Worm (Caenorhabditis elegans): ENCODE measurements around the gene srw-3.
"Not testable (repeated sequence)": the region's sequence is repeated elsewhere in the genome, so short reads cannot be mapped to it uniquely, and the experiment has no call there.

srw-3 gene

DNA sequence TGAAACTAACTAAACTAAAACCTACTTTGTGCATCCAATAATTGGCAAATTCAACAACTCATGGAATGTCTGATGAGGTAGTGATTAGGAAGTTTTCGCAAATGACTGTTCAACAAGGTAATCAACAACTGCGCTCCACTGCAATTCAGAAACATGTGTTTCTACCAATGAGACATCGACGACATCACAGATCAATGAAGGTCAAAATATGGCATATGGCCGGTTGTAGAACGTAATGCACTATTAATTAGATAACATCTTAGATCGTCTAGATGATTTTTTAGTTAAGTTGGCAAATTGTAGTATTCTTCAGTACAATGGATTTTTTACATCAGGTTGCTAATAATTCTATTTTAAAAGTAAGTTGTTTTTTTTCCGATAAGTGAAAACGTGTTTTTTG lies 19.2 kb upstream of the srw-3 start, which contains the start of the genes nhr-94 and nhr-152:
Gene nhr-94, minus strand, starts transcription at position 147 of the 400 bp plus-strand sequence.
Gene nhr-152, plus strand, starts transcription at position 162 of the 400 bp plus-strand sequence.
- TF ChIP-seq ceh-36 (tag; optimal IDR thresholded peaks at IDR 0.05) (no peak), hmg-4 (GFP tag; optimal IDR thresholded peaks at IDR 0.05) (no peak), sea-1 (GFP tag; conservative IDR thresholded peaks at IDR 0.05) (no peak), pes-1 (GFP tag; IDR thresholded peaks at IDR 0.05) (no peak), hmbx-1 (tag; optimal IDR thresholded peaks at IDR 0.05) (no peak), scrt-1 (GFP tag; IDR thresholded peaks at IDR 0.05) (no peak), tra-4 (tag; optimal IDR thresholded peaks at IDR 0.05) (no peak), tbx-37 (GFP tag; conservative IDR thresholded peaks at IDR 0.05) (no peak), ets-7 (tag; optimal IDR thresholded peaks at IDR 0.05) (no peak), ama-1 (optimal IDR thresholded peaks at IDR 0.05) (no peak), tbx-11 (GFP tag; IDR thresholded peaks at IDR 0.05) (no peak), B0310.2 (tag; optimal IDR thresholded peaks at IDR 0.05) (no peak), hnd-1 (tag; optimal IDR thresholded peaks at IDR 0.05) (no peak), flt-1 (GFP tag; IDR thresholded peaks at IDR 0.05) (no peak), aly-1 (tag; optimal IDR thresholded peaks at IDR 0.05) (no peak), ceh-13 (GFP tag; optimal IDR thresholded peaks at IDR 0.05) (no peak)

- TF ChIP-seq hmbx-1 (tag; optimal IDR thresholded peaks at IDR 0.05) (no peak), tbx-37 (GFP tag; conservative IDR thresholded peaks at IDR 0.05) (no peak), pes-1 (GFP tag; IDR thresholded peaks at IDR 0.05) (no peak), hmg-4 (GFP tag; optimal IDR thresholded peaks at IDR 0.05) (no peak)
These were observed 15.5 kb upstream of the srw-3 start, which contains the start of gene C12D5.9 for ce11 chrV:7689888-7690287. C12D5.9 (minus strand) TSS chrV:7689988.

- TF ChIP-seq tbx-11 (GFP tag; IDR thresholded peaks at IDR 0.05) (no peak), hnd-1 (tag; optimal IDR thresholded peaks at IDR 0.05) (no peak), B0310.2 (tag; optimal IDR thresholded peaks at IDR 0.05) (no peak), sea-1 (GFP tag; conservative IDR thresholded peaks at IDR 0.05) (no peak), hmbx-1 (tag; optimal IDR thresholded peaks at IDR 0.05) (no peak), ceh-36 (tag; optimal IDR thresholded peaks at IDR 0.05) (no peak), flt-1 (GFP tag; IDR thresholded peaks at IDR 0.05) (no peak), scrt-1 (GFP tag; IDR thresholded peaks at IDR 0.05) (no peak), ets-7 (tag; optimal IDR thresholded peaks at IDR 0.05) (no peak), F13C5.2 (tag; optimal IDR thresholded peaks at IDR 0.05) (no peak), tra-4 (tag; optimal IDR thresholded peaks at IDR 0.05) (no peak), hmg-4 (GFP tag; optimal IDR thresholded peaks at IDR 0.05) (no peak), ceh-13 (GFP tag; optimal IDR thresholded peaks at IDR 0.05) (no peak), tbx-37 (GFP tag; conservative IDR thresholded peaks at IDR 0.05) (no peak), ama-1 (optimal IDR thresholded peaks at IDR 0.05) (no peak), pes-1 (GFP tag; IDR thresholded peaks at IDR 0.05) (no peak), aly-1 (tag; optimal IDR thresholded peaks at IDR 0.05) (no peak)
These were observed 14.8 kb upstream of the srw-3 start for ce11 chrV:7690637-7691036.

DNA sequence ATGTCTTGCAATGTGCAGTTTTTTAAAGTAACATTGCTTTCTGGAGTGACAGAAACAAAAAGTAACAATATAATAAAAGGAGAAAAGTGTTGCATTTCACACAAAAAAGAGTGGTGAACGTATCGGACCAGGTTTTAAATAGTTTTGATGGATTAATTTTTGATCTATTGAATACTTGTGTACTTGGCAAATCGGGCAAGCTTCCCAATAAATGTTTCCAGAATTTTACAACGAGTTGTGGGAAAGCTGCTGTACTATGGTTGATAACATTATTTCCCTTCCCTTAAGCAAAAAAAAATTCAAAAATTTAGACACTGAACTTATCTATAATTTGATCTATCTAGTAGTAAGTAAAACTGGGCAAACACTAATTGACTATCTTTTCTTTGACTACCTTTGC lies 12.0 kb upstream of the srw-3 start, which contains the start of gene C12D5.10:
Gene C12D5.10, minus strand, starts transcription at position 101 of the 400 bp plus-strand sequence.
- TF ChIP-seq tbx-37 (GFP tag; conservative IDR thresholded peaks at IDR 0.05) (no peak), ceh-36 (tag; optimal IDR thresholded peaks at IDR 0.05) (no peak), ets-7 (tag; optimal IDR thresholded peaks at IDR 0.05) (no peak), tbx-11 (GFP tag; IDR thresholded peaks at IDR 0.05) (no peak), aly-1 (tag; optimal IDR thresholded peaks at IDR 0.05) (no peak), sea-1 (GFP tag; conservative IDR thresholded peaks at IDR 0.05) (no peak), ceh-13 (GFP tag; optimal IDR thresholded peaks at IDR 0.05) (no peak), pes-1 (GFP tag; IDR thresholded peaks at IDR 0.05) (no peak), F13C5.2 (tag; optimal IDR thresholded peaks at IDR 0.05) (no peak), ama-1 (optimal IDR thresholded peaks at IDR 0.05) (no peak), hmbx-1 (tag; optimal IDR thresholded peaks at IDR 0.05) (no peak), B0310.2 (tag; optimal IDR thresholded peaks at IDR 0.05) (no peak), flt-1 (GFP tag; IDR thresholded peaks at IDR 0.05) (no peak), hnd-1 (tag; optimal IDR thresholded peaks at IDR 0.05) (no peak), scrt-1 (GFP tag; IDR thresholded peaks at IDR 0.05) (no peak), tra-4 (tag; optimal IDR thresholded peaks at IDR 0.05) (no peak)

ce11 chrV:7696842-7697241 lies 8.6 kb upstream of the srw-3 start, which contains the start of gene ZK105.3:
ZK105.3 (plus strand) TSS chrV:7697142.
- no peak for TF ChIP-seq ets-7 (tag; optimal IDR thresholded peaks at IDR 0.05)
- TF ChIP-seq tbx-37 (GFP tag; conservative IDR thresholded peaks at IDR 0.05) = no peak
- TF ChIP-seq F13C5.2 (tag; optimal IDR thresholded peaks at IDR 0.05) = no peak
- no peak for TF ChIP-seq sea-1 (GFP tag; conservative IDR thresholded peaks at IDR 0.05)
- no peak for TF ChIP-seq hmbx-1 (tag; optimal IDR thresholded peaks at IDR 0.05)
- no peak for TF ChIP-seq tbx-11 (GFP tag; IDR thresholded peaks at IDR 0.05)

DNA sequence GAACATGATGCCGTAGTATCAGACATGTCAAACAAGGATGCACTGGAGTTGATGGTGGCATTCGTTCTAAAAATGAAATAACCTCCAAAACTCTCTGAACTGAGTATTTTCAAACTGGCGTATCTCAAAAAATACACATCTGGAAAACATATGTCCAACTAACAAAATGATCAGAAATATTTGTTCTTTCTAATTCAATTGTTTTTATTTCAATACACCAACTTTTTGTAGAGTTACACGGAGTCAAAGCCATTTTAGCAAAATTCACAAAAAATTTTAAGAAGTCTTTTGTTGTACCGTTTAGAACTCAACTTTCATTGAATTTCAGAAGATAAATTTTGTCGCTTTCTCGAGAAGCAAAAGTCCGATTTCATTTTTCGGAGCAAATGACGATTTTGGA lies 1.9 kb upstream of the srw-3 start, which contains the start of gene srsx-40:
Gene srsx-40, minus strand, starts transcription at position 101 of the 400 bp plus-strand sequence.
- not testable (repeated sequence) for TF ChIP-seq scrt-1 (GFP tag; IDR thresholded peaks at IDR 0.05); tra-4 (tag; optimal IDR thresholded peaks at IDR 0.05); ceh-36 (tag; optimal IDR thresholded peaks at IDR 0.05)

DNA sequence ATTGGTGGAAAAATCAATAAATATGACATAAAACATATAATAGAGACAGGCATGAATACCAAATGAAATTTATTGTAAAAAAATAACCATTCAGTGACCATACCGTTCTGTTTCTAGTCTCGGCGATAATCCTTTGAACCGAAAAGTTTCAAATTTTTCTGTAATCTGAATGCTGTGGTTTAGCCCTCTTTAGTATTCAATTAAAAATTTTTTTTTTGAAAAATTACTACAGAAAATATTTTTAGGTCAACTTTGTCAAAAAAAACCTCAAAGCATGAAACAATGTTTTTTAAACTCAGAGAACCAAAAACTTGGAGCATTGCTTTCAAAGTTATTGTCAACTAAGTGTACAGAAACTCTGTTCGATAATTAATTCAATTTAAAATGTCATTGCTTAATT lies 3.1 kb downstream of the srw-3 start, which contains the start of gene ZK105.11:
Gene ZK105.11, minus strand, starts transcription at position 101 of the 400 bp plus-strand sequence.
- TF ChIP-seq ama-1 (optimal IDR thresholded peaks at IDR 0.05) = no peak

DNA sequence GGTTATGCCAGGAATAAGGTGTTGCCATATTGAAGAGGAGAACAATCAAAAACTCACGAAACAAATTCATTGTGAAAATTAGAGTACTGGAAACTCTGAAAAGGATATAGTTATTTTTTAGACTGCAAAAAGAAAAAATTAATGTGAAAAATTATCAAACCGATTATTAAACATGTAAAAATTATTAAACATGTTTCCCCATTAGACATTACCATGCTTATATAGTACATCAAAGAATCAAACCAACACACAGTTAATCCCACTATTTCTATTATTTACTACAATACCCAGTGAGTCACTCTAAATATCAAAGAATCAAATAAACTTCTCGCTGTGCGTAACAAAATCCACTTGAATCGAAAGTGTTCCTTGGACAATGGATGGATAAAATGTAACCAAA lies 7.7 kb downstream of the srw-3 start, which contains the start of gene ZK105.13:
Gene ZK105.13, minus strand, starts transcription at position 101 of the 400 bp plus-strand sequence.
- TF ChIP-seq tbx-11 (GFP tag; IDR thresholded peaks at IDR 0.05) = no peak
- TF ChIP-seq ceh-13 (GFP tag; optimal IDR thresholded peaks at IDR 0.05) = no peak
- TF ChIP-seq tra-4 (tag; optimal IDR thresholded peaks at IDR 0.05) = no peak
- TF ChIP-seq F13C5.2 (tag; optimal IDR thresholded peaks at IDR 0.05) = no peak
- no peak for TF ChIP-seq hmbx-1 (tag; optimal IDR thresholded peaks at IDR 0.05)
- TF ChIP-seq hmg-4 (GFP tag; optimal IDR thresholded peaks at IDR 0.05) = no peak
- no peak for TF ChIP-seq hnd-1 (tag; optimal IDR thresholded peaks at IDR 0.05)
- no peak for TF ChIP-seq ceh-36 (tag; optimal IDR thresholded peaks at IDR 0.05)
- TF ChIP-seq ama-1 (optimal IDR thresholded peaks at IDR 0.05) = no peak
- no peak for TF ChIP-seq B0310.2 (tag; optimal IDR thresholded peaks at IDR 0.05)
- no peak for TF ChIP-seq tbx-37 (GFP tag; conservative IDR thresholded peaks at IDR 0.05)
- TF ChIP-seq aly-1 (tag; optimal IDR thresholded peaks at IDR 0.05) = no peak
- TF ChIP-seq sea-1 (GFP tag; conservative IDR thresholded peaks at IDR 0.05) = no peak
- TF ChIP-seq scrt-1 (GFP tag; IDR thresholded peaks at IDR 0.05) = no peak
